Worm (Caenorhabditis elegans): ENCODE measurements around the gene mtg-1.

Gene mtg-1

DNA sequence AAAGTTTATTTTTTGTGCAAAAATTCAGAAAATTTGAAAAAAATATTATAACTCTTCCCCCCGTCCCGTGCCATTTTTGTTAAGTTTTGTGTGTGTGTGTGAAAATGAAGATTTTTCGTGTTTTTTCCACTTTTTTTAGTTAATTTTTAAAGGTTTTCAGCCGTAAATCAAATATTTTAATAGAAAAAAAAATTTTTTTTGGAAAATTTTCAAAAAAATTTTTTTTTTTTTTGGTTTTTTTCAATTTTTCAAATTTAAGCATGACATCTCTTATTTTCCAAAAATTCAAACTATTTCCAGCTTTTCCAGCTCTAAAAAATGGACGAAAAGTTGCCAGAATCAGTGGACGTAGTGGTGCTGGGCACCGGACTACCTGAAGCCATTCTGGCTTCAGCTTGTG is 36.4 kb downstream of the mtg-1 start, which contains the start of gene rep-1:
TSS of gene rep-1 (plus strand) at position 301 of the 400 bp plus-strand sequence.
- TF ChIP-seq ztf-6 (GFP tag; IDR thresholded peaks at IDR 0.05) = no peak
- no peak for TF ChIP-seq nhr-27 (tag; optimal IDR thresholded peaks at IDR 0.05)
- TF ChIP-seq mcd-1 (GFP tag; IDR thresholded peaks at IDR 0.05) = no peak
- no peak for TF ChIP-seq dpff-1 (tag; optimal IDR thresholded peaks at IDR 0.05)
- TF ChIP-seq F23B12.7 (tag; optimal IDR thresholded peaks at IDR 0.05; ENCODE audit: insufficient read depth) = no peak

- 0 out of 2 replicates have a peak, but pooled peaks have one; percentile 9 for TF ChIP-seq zfh-2 (GFP tag; conservative IDR thresholded peaks at IDR 0.05)
- TF ChIP-seq ceh-58 (GFP tag; IDR thresholded peaks at IDR 0.05) = no peak
- TF ChIP-seq egrh-3 (GFP tag; IDR thresholded peaks at IDR 0.05) = peak; percentile 57; the same call in 1 of the 2 replicates
Observed at ce11 chrIII:1575651-1576050, 42.1 kb downstream of the mtg-1 start.

- TF ChIP-seq F57A8.1 (GFP tag; optimal IDR thresholded peaks at IDR 0.05) (no peak), ets-4 (GFP tag; optimal IDR thresholded peaks at IDR 0.05) (no peak), madf-6 (GFP tag; IDR thresholded peaks at IDR 0.05) (no peak), lir-1 (GFP tag; conservative IDR thresholded peaks at IDR 0.05) (no peak), C17E4.6 (GFP tag; IDR thresholded peaks at IDR 0.05) (no peak), hlh-26 (GFP tag; conservative IDR thresholded peaks at IDR 0.05) (no peak), lsy-27 (tag; optimal IDR thresholded peaks at IDR 0.05; ENCODE audit: borderline replicate concordance, insufficient read depth) (no peak), somi-1 (GFP tag; optimal IDR thresholded peaks at IDR 0.05) (no peak), B0035.1 (tag; optimal IDR thresholded peaks at IDR 0.05) (no peak), lin-54 (GFP tag; optimal IDR thresholded peaks at IDR 0.05) (no peak), ztf-18 (tag; optimal IDR thresholded peaks at IDR 0.05) (no peak), ztf-3 (GFP tag; optimal IDR thresholded peaks at IDR 0.05) (no peak), akir-1 (GFP tag; optimal IDR thresholded peaks at IDR 0.05) (no peak), madf-3 (GFP tag; IDR thresholded peaks at IDR 0.05) (no peak)
Observed at ce11 chrIII:1576451-1576850, 42.9 kb downstream of the mtg-1 start, which contains the start of gene Y22D7AL.7. Y22D7AL.7 (plus strand) TSS chrIII:1576751.

- TF ChIP-seq egrh-3 (GFP tag; IDR thresholded peaks at IDR 0.05) (no peak), hmg-1.2 (GFP tag; IDR thresholded peaks at IDR 0.05) (no peak), F52B5.7 (tag; optimal IDR thresholded peaks at IDR 0.05) (no peak), xnd-1 (tag; optimal IDR thresholded peaks at IDR 0.05) (no peak), B0261.1 (tag; optimal IDR thresholded peaks at IDR 0.05) (no peak), attf-6 (GFP tag; IDR thresholded peaks at IDR 0.05) (no peak), bed-1 (GFP tag; IDR thresholded peaks at IDR 0.05) (no peak)
Observed at ce11 chrIII:1578566-1578965, 45.0 kb downstream of the mtg-1 start.

ce11 chrIII:1579001-1579400 is 45.4 kb downstream of the mtg-1 start:
- TF ChIP-seq zfh-2 (GFP tag; conservative IDR thresholded peaks at IDR 0.05) = peak; percentile 54; the same call in 1 of the 2 replicates
- no peak for TF ChIP-seq B0261.1 (tag; optimal IDR thresholded peaks at IDR 0.05)

DNA sequence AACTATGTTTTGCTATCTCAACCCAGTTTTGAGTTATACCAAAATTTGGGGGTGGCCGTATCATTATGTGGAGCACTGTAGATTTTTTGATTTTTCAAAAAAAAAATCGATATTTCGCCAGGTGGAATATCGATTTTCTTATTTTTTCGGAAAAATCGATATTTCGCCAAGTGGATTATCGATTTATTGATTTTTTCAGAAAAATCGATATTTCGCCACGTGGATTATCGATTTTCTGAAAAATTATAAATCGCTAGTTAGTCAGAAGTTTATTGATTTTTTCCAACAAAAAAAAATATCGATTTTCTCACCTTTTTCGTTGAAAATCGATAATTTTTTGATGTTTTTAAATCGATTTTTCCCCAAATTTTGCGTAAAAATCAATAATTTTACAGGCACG is 46.6 kb downstream of the mtg-1 start:
- no peak for TF ChIP-seq xnd-1 (tag; optimal IDR thresholded peaks at IDR 0.05)

DNA sequence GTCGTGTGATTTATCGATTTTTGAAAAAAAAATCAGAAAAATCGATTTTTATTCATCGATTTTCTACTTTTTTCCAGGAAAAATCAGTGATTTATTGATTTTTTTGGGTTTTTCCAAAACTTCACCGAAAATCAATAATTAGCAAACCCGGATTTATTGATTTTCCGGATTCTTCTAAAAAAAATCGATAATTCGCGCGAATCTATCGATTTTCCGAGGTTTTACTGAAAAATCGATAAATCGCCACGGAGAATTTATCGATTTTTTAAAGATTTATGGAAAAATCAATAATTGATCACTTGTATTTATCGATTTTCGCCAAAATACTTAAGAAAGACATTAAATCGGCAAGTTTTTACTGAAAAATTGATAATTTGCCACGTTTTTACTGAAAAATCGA is 50.0 kb downstream of the mtg-1 start:
- TF ChIP-seq T26A5.8 (tag; optimal IDR thresholded peaks at IDR 0.05) = no peak

Measured in whole organism, young adult.